ENCODE assay signal across 1 fruit fly cellular context in the genomic region with DNA sequence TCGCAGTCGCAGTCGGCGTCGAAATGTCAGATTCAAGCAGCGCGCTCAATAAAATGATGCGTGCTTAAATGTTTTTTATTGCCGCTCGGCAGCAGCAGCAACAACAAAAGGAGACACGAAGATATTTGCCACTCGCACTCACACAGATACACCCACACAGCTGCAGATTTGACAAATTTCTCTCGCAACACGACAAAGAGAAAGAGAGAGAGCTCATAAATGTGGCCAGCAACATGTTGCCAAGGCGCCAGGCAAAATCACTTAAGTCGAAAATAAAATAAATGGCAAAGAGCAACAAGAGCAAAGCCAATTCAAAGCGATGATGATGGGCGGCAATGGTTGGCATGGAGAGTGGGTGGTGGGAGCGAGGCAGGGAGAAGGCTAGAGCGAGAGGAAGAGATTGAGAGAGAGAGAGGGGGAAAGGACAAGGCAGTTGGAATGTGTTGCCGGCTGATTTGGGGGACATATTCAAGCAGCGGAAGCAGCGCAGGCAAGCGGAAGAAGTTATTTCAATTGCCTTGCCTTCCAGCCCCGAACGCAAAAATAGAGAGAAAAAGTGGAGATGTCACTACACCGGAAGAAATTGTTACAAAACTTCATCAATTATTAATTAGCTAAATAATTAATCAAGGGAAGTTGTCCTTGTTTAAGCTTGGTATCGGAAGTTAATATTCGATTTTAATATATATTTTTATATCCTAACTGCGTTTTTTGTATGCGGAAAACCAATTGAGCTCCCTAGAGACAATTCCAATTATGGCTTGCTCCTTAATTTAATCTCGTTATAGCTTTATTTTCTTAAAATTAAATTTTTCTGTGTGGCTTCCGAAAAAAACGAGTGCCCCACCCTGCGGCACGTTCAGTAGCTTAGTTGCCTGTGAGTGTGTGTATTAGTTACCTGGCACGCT.
TF ChIP-seq lines count a peak whose summit lies in the region.

No protein-coding gene starts in this region.

TF ChIP-seq in whole organism, embryonic, 481 proteins besides CTCF, POLR2A, EP300 and RAD21 (continued from another document and continues in another):
- TF ChIP-seq Dll (GFP tag; IDR thresholded peaks at IDR 0.05; lab: Robert Waterston, UW; ENCODE audit: partially characterized antibody) (peak; percentile 53; the same call in 2 of the 4 replicates), grn (GFP tag; optimal IDR thresholded peaks at IDR 0.05; lab: Kevin White, UChicago) (no peak), CG1233 (GFP tag; optimal IDR thresholded peaks at IDR 0.05; lab: Kevin White, UChicago) (peak; percentile 15), Spps (tag; optimal IDR thresholded peaks at IDR 0.05; lab: Kevin White, UChicago) (no peak), CG11696 (GFP tag; IDR thresholded peaks at IDR 0.05; lab: Robert Waterston, UW) (0 out of 2 replicates have a peak, but pooled peaks have one; percentile 25), CG7271 (tag; optimal IDR thresholded peaks at IDR 0.05; lab: Kevin White, UChicago) (no peak), HLH54F (GFP tag; optimal IDR thresholded peaks at IDR 0.05; lab: Kevin White, UChicago) (no peak), Ravus (GFP tag; IDR thresholded peaks at IDR 0.05; lab: Robert Waterston, UW) (no peak), Ssrp (tag; optimal IDR thresholded peaks at IDR 0.05; lab: Kevin White, UChicago) (peak; percentile 41), mld (GFP tag; IDR thresholded peaks at IDR 0.05; lab: Robert Waterston, UW; ENCODE audit: partially characterized antibody) (no peak), Elba2 (GFP tag; optimal IDR thresholded peaks at IDR 0.05; lab: Kevin White, UChicago) (no peak), CG5180 (GFP tag; optimal IDR thresholded peaks at IDR 0.05; lab: Kevin White, UChicago) (no peak), CG13894 (tag; optimal IDR thresholded peaks at IDR 0.05; lab: Kevin White, UChicago) (no peak), CG17912 (GFP tag; optimal IDR thresholded peaks at IDR 0.05; lab: Kevin White, UChicago) (no peak), Fer2 (tag; optimal IDR thresholded peaks at IDR 0.05; lab: Kevin White, UChicago) (peak; percentile 26), Ptx1 (GFP tag; IDR thresholded peaks at IDR 0.05; lab: Robert Waterston, UW) (peak; percentile 73), pita (GFP tag; optimal IDR thresholded peaks at IDR 0.05; lab: Kevin White, UChicago) (no peak), fd3F (GFP tag; optimal IDR thresholded peaks at IDR 0.05; lab: Kevin White, UChicago) (peak; percentile 46), CG11504 (tag; optimal IDR thresholded peaks at IDR 0.05; lab: Kevin White, UChicago) (peak; percentile 100), hb (GFP tag; IDR thresholded peaks at IDR 0.05; lab: Robert Waterston, UW; ENCODE audit: partially characterized antibody) (no peak), CG8359 (GFP tag; optimal IDR thresholded peaks at IDR 0.05; lab: Kevin White, UChicago; ENCODE audit: borderline replicate concordance) (no peak), CG15696 (tag; optimal IDR thresholded peaks at IDR 0.05; lab: Kevin White, UChicago) (no peak), CG14667 (GFP tag; IDR thresholded peaks at IDR 0.05; lab: Robert Waterston, UW) (0 out of 2 replicates have a peak, but pooled peaks have one; percentile 17), gsb-n (tag; optimal IDR thresholded peaks at IDR 0.05; lab: Kevin White, UChicago) (peak; percentile 14), CG11456 (GFP tag; IDR thresholded peaks at IDR 0.05; lab: Robert Waterston, UW) (0 out of 3 replicates have a peak, but pooled peaks have one; percentile 49), sd (tag; optimal IDR thresholded peaks at IDR 0.05; lab: Kevin White, UChicago) (peak; percentile 67), CG10209 (GFP tag; optimal IDR thresholded peaks at IDR 0.05; lab: Kevin White, UChicago) (peak; percentile 65), prd (optimal IDR thresholded peaks at IDR 0.05; lab: Kevin White, UChicago) (no peak), prd (GFP tag; IDR thresholded peaks at IDR 0.05; lab: Robert Waterston, UW) (peak; percentile 28; the same call in 1 of the 3 replicates), Doc3 (GFP tag; IDR thresholded peaks at IDR 0.05; lab: Robert Waterston, UW; ENCODE audit: partially characterized antibody) (no peak), CG6689 (GFP tag; IDR thresholded peaks at IDR 0.05; lab: Robert Waterston, UW) (peak; percentile 58; the same call in 1 of the 2 replicates), sens (GFP tag; lab: Kevin White, UChicago) (peak; percentile 83), CG31441 (GFP tag; IDR thresholded peaks at IDR 0.05; lab: Robert Waterston, UW) (peak; percentile 77), Dad (GFP tag; optimal IDR thresholded peaks at IDR 0.05; lab: Kevin White, UChicago) (no peak), Lhr (GFP tag; optimal IDR thresholded peaks at IDR 0.05; lab: Kevin White, UChicago) (no peak), grau (tag; optimal IDR thresholded peaks at IDR 0.05; lab: Kevin White, UChicago) (peak; percentile 78), gt (GFP tag; IDR thresholded peaks at IDR 0.05; lab: Robert Waterston, UW) (no peak), ATbp (GFP tag; optimal IDR thresholded peaks at IDR 0.05; lab: Kevin White, UChicago) (peak; percentile 58), ERR (GFP tag; optimal IDR thresholded peaks at IDR 0.05; lab: Kevin White, UChicago) (no peak), pfk (GFP tag; optimal IDR thresholded peaks at IDR 0.05; lab: Kevin White, UChicago) (no peak), Hmr (GFP tag; optimal IDR thresholded peaks at IDR 0.05; lab: Kevin White, UChicago) (peak; percentile 82), MESR4 (GFP tag; optimal IDR thresholded peaks at IDR 0.05; lab: Kevin White, UChicago) (no peak), CG12155 (GFP tag; optimal IDR thresholded peaks at IDR 0.05; lab: Kevin White, UChicago) (peak; percentile 36), HLH3B (GFP tag; IDR thresholded peaks at IDR 0.05; lab: Robert Waterston, UW) (peak; percentile 40; the same call in 1 of the 2 replicates), jigr1 (GFP tag; IDR thresholded peaks at IDR 0.05; lab: Robert Waterston, UW) (no peak), CG4854 (GFP tag; optimal IDR thresholded peaks at IDR 0.05; lab: Kevin White, UChicago) (no peak), CG9215 (GFP tag; IDR thresholded peaks at IDR 0.05; lab: Robert Waterston, UW) (no peak), CG13624 (GFP tag; optimal IDR thresholded peaks at IDR 0.05; lab: Kevin White, UChicago) (peak; percentile 21), Oaz (GFP tag; IDR thresholded peaks at IDR 0.05; lab: Robert Waterston, UW) (no peak), CG3995 (GFP tag; optimal IDR thresholded peaks at IDR 0.05; lab: Kevin White, UChicago) (peak; percentile 14), CG5245 (GFP tag; optimal IDR thresholded peaks at IDR 0.05; lab: Kevin White, UChicago) (peak; percentile 30), CG3281 (GFP tag; optimal IDR thresholded peaks at IDR 0.05; lab: Kevin White, UChicago) (peak; percentile 75), pros (GFP tag; optimal IDR thresholded peaks at IDR 0.05; lab: Kevin White, UChicago) (peak; percentile 55), Abd-B (GFP tag; optimal IDR thresholded peaks at IDR 0.05; lab: Kevin White, UChicago) (peak; percentile 48), CG17568 (GFP tag; optimal IDR thresholded peaks at IDR 0.05; lab: Kevin White, UChicago) (peak; percentile 12), CG12391 (tag; optimal IDR thresholded peaks at IDR 0.05; lab: Kevin White, UChicago) (peak; percentile 65), da (GFP tag; optimal IDR thresholded peaks at IDR 0.05; lab: Kevin White, UChicago) (no peak), CG10147 (GFP tag; optimal IDR thresholded peaks at IDR 0.05; lab: Kevin White, UChicago) (peak; percentile 63), CG9727 (GFP tag; optimal IDR thresholded peaks at IDR 0.05; lab: Kevin White, UChicago) (peak; percentile 65), Aef1 (GFP tag; IDR thresholded peaks at IDR 0.05; lab: Robert Waterston, UW) (peak; percentile 24; the same call in 1 of the 3 replicates), CG11398 (GFP tag; optimal IDR thresholded peaks at IDR 0.05; lab: Kevin White, UChicago) (no peak), CG34224 (GFP tag; IDR thresholded peaks at IDR 0.05; lab: Robert Waterston, UW; ENCODE audit: partially characterized antibody) (peak; percentile 47; the same call in 1 of the 3 replicates), en (GFP tag; optimal IDR thresholded peaks at IDR 0.05; lab: Kevin White, UChicago) (no peak), abd-A (tag; optimal IDR thresholded peaks at IDR 0.05; lab: Kevin White, UChicago) (peak; percentile 99), CG6654 (GFP tag; optimal IDR thresholded peaks at IDR 0.05; lab: Kevin White, UChicago) (peak; percentile 12), Nf-YC (tag; optimal IDR thresholded peaks at IDR 0.05; lab: Kevin White, UChicago) (no peak), CG2875 (GFP tag; optimal IDR thresholded peaks at IDR 0.05; lab: Kevin White, UChicago) (peak; percentile 34), CG11723 (GFP tag; optimal IDR thresholded peaks at IDR 0.05; lab: Kevin White, UChicago) (peak; percentile 40), Oli (tag; optimal IDR thresholded peaks at IDR 0.05; lab: Kevin White, UChicago) (peak; percentile 68), CG12104 (GFP tag; optimal IDR thresholded peaks at IDR 0.05; lab: Kevin White, UChicago) (peak; percentile 22), CrebB (tag; optimal IDR thresholded peaks at IDR 0.05; lab: Kevin White, UChicago) (no peak), exex (tag; optimal IDR thresholded peaks at IDR 0.05; lab: Kevin White, UChicago) (no peak), Ada2b (GFP tag; IDR thresholded peaks at IDR 0.05; lab: Robert Waterston, UW) (peak; percentile 27; the same call in 1 of the 2 replicates), CG6791 (GFP tag; IDR thresholded peaks at IDR 0.05; lab: Robert Waterston, UW; ENCODE audit: partially characterized antibody) (no peak), MTF-1 (GFP tag; optimal IDR thresholded peaks at IDR 0.05; lab: Kevin White, UChicago; ENCODE audit: borderline replicate concordance) (no peak), CG12219 (GFP tag; optimal IDR thresholded peaks at IDR 0.05; lab: Kevin White, UChicago) (peak; percentile 40), dati (GFP tag; IDR thresholded peaks at IDR 0.05; lab: Robert Waterston, UW) (no peak), CG18262 (tag; optimal IDR thresholded peaks at IDR 0.05; lab: Kevin White, UChicago) (peak; percentile 49), tap (tag; optimal IDR thresholded peaks at IDR 0.05; lab: Kevin White, UChicago) (peak; percentile 14), Mes4 (GFP tag; optimal IDR thresholded peaks at IDR 0.05; lab: Kevin White, UChicago) (no peak), Rx (GFP tag; IDR thresholded peaks at IDR 0.05; lab: Robert Waterston, UW) (no peak), odd (GFP tag; optimal IDR thresholded peaks at IDR 0.05; lab: Kevin White, UChicago) (peak; percentile 51), stwl (tag; optimal IDR thresholded peaks at IDR 0.05; lab: Kevin White, UChicago) (no peak), HmgD (GFP tag; optimal IDR thresholded peaks at IDR 0.05; lab: Kevin White, UChicago) (no peak), CG9817 (tag; optimal IDR thresholded peaks at IDR 0.05; lab: Kevin White, UChicago) (peak; percentile 41), dpn (GFP tag; optimal IDR thresholded peaks at IDR 0.05; lab: Kevin White, UChicago) (peak; percentile 22 to 34), CG13296 (GFP tag; optimal IDR thresholded peaks at IDR 0.05; lab: Kevin White, UChicago) (peak; percentile 28), lola (GFP tag; optimal IDR thresholded peaks at IDR 0.05; lab: Kevin White, UChicago) (peak in 1 of 3 experiments; percentile 14), mirr (GFP tag; optimal IDR thresholded peaks at IDR 0.05; lab: Kevin White, UChicago) (peak; percentile 30), CG7928 (GFP tag; optimal IDR thresholded peaks at IDR 0.05; lab: Kevin White, UChicago) (no peak), CG34422 (GFP tag; IDR thresholded peaks at IDR 0.05; lab: Robert Waterston, UW) (0 out of 3 replicates have a peak, but pooled peaks have one; percentile 26), knrl (GFP tag; IDR thresholded peaks at IDR 0.05; lab: Robert Waterston, UW; ENCODE audit: partially characterized antibody) (no peak), CG3163 (GFP tag; optimal IDR thresholded peaks at IDR 0.05; lab: Kevin White, UChicago) (no peak), CG2202 (tag; optimal IDR thresholded peaks at IDR 0.05; lab: Kevin White, UChicago) (no peak), sug (tag; optimal IDR thresholded peaks at IDR 0.05; lab: Kevin White, UChicago) (no peak), CG3847 (GFP tag; IDR thresholded peaks at IDR 0.05; lab: Robert Waterston, UW) (0 out of 2 replicates have a peak, but pooled peaks have one; percentile 29), CG11093 (GFP tag; IDR thresholded peaks at IDR 0.05; lab: Robert Waterston, UW) (no peak), CG14050 (GFP tag; IDR thresholded peaks at IDR 0.05; lab: Robert Waterston, UW) (peak; percentile 38; the same call in 1 of the 3 replicates), bigmax (GFP tag; optimal IDR thresholded peaks at IDR 0.05; lab: Kevin White, UChicago) (no peak), vvl (GFP tag; IDR thresholded peaks at IDR 0.05; lab: Robert Waterston, UW) (peak; percentile 54), Rfx (GFP tag; IDR thresholded peaks at IDR 0.05; lab: Robert Waterston, UW) (peak; percentile 34; the same call in 1 of the 2 replicates), CG4424 (GFP tag; optimal IDR thresholded peaks at IDR 0.05; lab: Kevin White, UChicago) (peak; percentile 64), Sry-β (GFP tag; optimal IDR thresholded peaks at IDR 0.05; lab: Kevin White, UChicago) (no peak), gro (GFP tag; optimal IDR thresholded peaks at IDR 0.05; lab: Kevin White, UChicago) (no peak), fd102C (GFP tag; optimal IDR thresholded peaks at IDR 0.05; lab: Kevin White, UChicago) (no peak), bab2 (GFP tag; optimal IDR thresholded peaks at IDR 0.05; lab: Kevin White, UChicago) (peak; percentile 47), amos (GFP tag; IDR thresholded peaks at IDR 0.05; lab: Robert Waterston, UW; ENCODE audit: partially characterized antibody) (no peak), CG6254 (GFP tag; optimal IDR thresholded peaks at IDR 0.05; lab: Kevin White, UChicago) (peak; percentile 38), CG5953 (GFP tag; IDR thresholded peaks at IDR 0.05; lab: Robert Waterston, UW) (no peak), oc (tag; optimal IDR thresholded peaks at IDR 0.05; lab: Kevin White, UChicago) (no peak), cad (GFP tag; optimal IDR thresholded peaks at IDR 0.05; lab: Kevin White, UChicago) (peak; percentile 57), toy (GFP tag; IDR thresholded peaks at IDR 0.05; lab: Robert Waterston, UW) (peak; percentile 16; the same call in 1 of the 2 replicates), tna (GFP tag; IDR thresholded peaks at IDR 0.05; lab: Robert Waterston, UW; ENCODE audit: partially characterized antibody) (no peak), CG7745 (tag; optimal IDR thresholded peaks at IDR 0.05; lab: Kevin White, UChicago) (no peak), CG10274 (GFP tag; optimal IDR thresholded peaks at IDR 0.05; lab: Kevin White, UChicago) (peak; percentile 44), CG8478 (optimal IDR thresholded peaks at IDR 0.05; lab: Kevin White, UChicago) (no peak), crp (GFP tag; optimal IDR thresholded peaks at IDR 0.05; lab: Kevin White, UChicago) (no peak), sens-2 (GFP tag; IDR thresholded peaks at IDR 0.05; lab: Robert Waterston, UW) (no peak)
